Worm (Caenorhabditis elegans) whole organism, mixed stage, embryonic: Measurements from ENCODE around the gene slc-25A29.

ENCODE experiments used
- ceh-83 ChIP-seq: fragments of 200-800 bp; sonication (Bioruptor generic); optimal IDR thresholded peaks from 2 replicates; lab custom pipeline; 2018; ENCODE audit warnings: mild to moderate bottlenecking, missing genetic modification characterization, missing compliant biosample characterization
- drap-1 ChIP-seq: fragments of 200-800 bp; sonication (Bioruptor generic); optimal IDR thresholded peaks from 3 replicates; lab custom pipeline; 2018; ENCODE audit warnings: mild to moderate bottlenecking, missing genetic modification characterization, missing compliant biosample characterization
- lin-13 ChIP-seq: fragments of 150-350 bp; optimal IDR thresholded peaks from 2 replicates; lab custom pipeline; 2014; ENCODE audit warnings: missing biosample characterization, missing genetic modification characterization
- lsy-2 ChIP-seq: fragments of 150-350 bp; optimal IDR thresholded peaks from 2 replicates; lab custom pipeline; 2014; ENCODE audit warnings: missing biosample characterization, missing genetic modification characterization
- mab-5 ChIP-seq: fragments of 150-350 bp; optimal IDR thresholded peaks from 2 replicates; lab custom pipeline; 2014; ENCODE audit warnings: missing biosample characterization, missing genetic modification characterization
- nhr-12 ChIP-seq: fragments of 150-350 bp; optimal IDR thresholded peaks from 2 replicates; lab custom pipeline; 2014; ENCODE audit warnings: missing biosample characterization, missing genetic modification characterization
- nhr-237 ChIP-seq: fragments of 150-350 bp; optimal IDR thresholded peaks from 2 replicates; lab custom pipeline; 2014; ENCODE audit warnings: missing biosample characterization, missing genetic modification characterization
- nhr-28 ChIP-seq: fragments of 150-350 bp; optimal IDR thresholded peaks from 2 replicates; lab custom pipeline; 2014; ENCODE audit warnings: missing biosample characterization, missing genetic modification characterization
- nhr-76 ChIP-seq: sonication (generic microtip); optimal IDR thresholded peaks from 2 replicates; lab custom pipeline; 2017; ENCODE audit warnings: missing biosample characterization, missing genetic modification characterization
- pha-4 ChIP-seq: fragments of 150-350 bp; optimal IDR thresholded peaks from 2 replicates; lab custom pipeline; 2018; ENCODE audit warnings: missing biosample characterization, missing genetic modification reagents, missing genetic modification characterization
- sem-2 ChIP-seq: fragments of 200-800 bp; sonication (Bioruptor generic); optimal IDR thresholded peaks from 2 replicates; lab custom pipeline; 2018; ENCODE audit warnings: mild to moderate bottlenecking, missing genetic modification characterization, missing compliant biosample characterization
- unc-39 ChIP-seq: fragments of 150-350 bp; optimal IDR thresholded peaks from 2 replicates; lab custom pipeline; 2014; ENCODE audit warnings: missing biosample characterization, missing genetic modification characterization
- unc-62 ChIP-seq: fragments of 150-350 bp; optimal IDR thresholded peaks from 2 replicates; lab custom pipeline; 2014; ENCODE audit warnings: missing biosample characterization, missing genetic modification reagents, missing genetic modification characterization

DNA sequence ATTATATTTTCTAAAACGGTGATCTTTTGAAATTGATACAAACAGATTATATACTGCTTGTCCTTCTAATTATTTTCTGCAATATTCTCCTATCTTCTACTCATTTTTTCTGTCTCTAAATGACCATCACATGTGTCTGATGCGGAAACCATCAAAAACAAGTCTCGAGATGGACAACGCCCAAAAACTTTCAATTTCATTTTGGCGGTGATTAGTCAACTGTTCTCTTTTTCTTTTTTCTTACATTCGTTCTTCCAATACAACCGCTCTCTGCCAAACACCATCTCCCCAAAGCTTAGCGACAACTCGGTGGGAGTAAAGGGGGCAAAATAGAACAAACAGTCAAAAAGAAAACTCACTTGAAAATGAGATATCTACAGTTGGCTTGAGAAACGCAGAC lies 24.7 kb downstream of the slc-25A29 start:
- TF ChIP-seq nhr-237 (tag; lab: Kevin White, UChicago) (no peak), unc-39 (tag; lab: Kevin White, UChicago) (no peak), pha-4 (tag; lab: Kevin White, UChicago) (no peak), sem-2 (no peak), nhr-76 (tag; lab: Kevin White, UChicago) (no peak), nhr-28 (tag; lab: Kevin White, UChicago) (no peak), unc-62 (no peak), lin-13 (tag; lab: Kevin White, UChicago) (no peak), lsy-2 (tag; lab: Kevin White, UChicago) (no peak), drap-1 (GFP tag; lab: Kevin White, UChicago) (no peak), ceh-83 (no peak), nhr-12 (no peak), mab-5 (no peak)
